Worm (Caenorhabditis elegans) whole organism, late embryonic: ENCODE results near the gene aco-1.

Experiments used
- lim-6 ChIP-seq: sonication (generic microtip); optimal IDR thresholded peaks from 2 replicates; lab custom pipeline; 2016; ENCODE audit warnings: missing genetic modification characterization, missing compliant biosample characterization
- pha-2 ChIP-seq: sonication (generic microtip); optimal IDR thresholded peaks from 2 replicates; lab custom pipeline; 2017; ENCODE audit warnings: mild to moderate bottlenecking, missing genetic modification characterization, missing compliant biosample characterization

DNA sequence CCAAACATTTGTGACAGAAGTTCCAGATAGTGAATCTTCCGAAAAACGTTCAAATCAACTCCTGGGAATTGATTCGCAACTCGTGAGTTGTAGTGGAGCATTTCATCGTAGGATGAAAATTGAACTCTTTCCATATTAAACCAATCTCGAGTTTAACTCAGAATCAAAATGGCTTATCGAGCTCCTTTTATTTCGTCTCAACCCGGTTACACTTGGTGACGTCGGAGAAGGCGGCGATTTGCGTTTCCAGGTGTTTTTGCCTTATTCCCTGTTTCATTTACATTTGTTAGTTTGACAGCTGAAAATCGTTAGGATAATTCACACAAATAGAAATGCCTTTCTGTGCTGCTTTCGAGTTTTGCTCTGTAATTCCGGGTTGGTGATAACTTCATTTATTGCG lies 35.8 kb downstream of the aco-1 start, which contains the start of gene F42E11.3:
- TF ChIP-seq pha-2 (tag; lab: Kevin White, UChicago) (no peak), lim-6 (tag; lab: Kevin White, UChicago) (no peak)
